Fruit fly (Drosophila melanogaster) whole organism, embryonic: ENCODE results near the gene Cht5.
A peak's percentile ranks its signal among the peaks of the same experiment; 100 is the strongest.

Experiments used
- Blimp-1 ChIP-seq: fragments of 200-800 bp; sonication (Bioruptor generic); optimal IDR thresholded peaks from 3 replicates; lab custom pipeline; 2018; ENCODE audit warnings: missing biosample characterization, missing genetic modification characterization, mild to moderate bottlenecking, moderate library complexity, missing genetic modification reagents
- CG10979 ChIP-seq: fragments of 200-800 bp; sonication (Bioruptor generic); optimal IDR thresholded peaks from 2 replicates; lab custom pipeline; 2018; ENCODE audit warnings: missing biosample characterization, mild to moderate bottlenecking, missing genetic modification characterization, moderate library complexity
- CG12219 ChIP-seq: fragments of 200-800 bp; sonication (Bioruptor generic); optimal IDR thresholded peaks from 3 replicates; lab custom pipeline; 2018; ENCODE audit warnings: missing biosample characterization, mild to moderate bottlenecking, missing genetic modification characterization
- CG12236 ChIP-seq: fragments of 200-800 bp; sonication (Bioruptor generic); optimal IDR thresholded peaks from 2 replicates; lab custom pipeline; 2016; ENCODE audit warnings: missing biosample characterization, missing genetic modification characterization
- CG12659 ChIP-seq: fragments of 200-800 bp; sonication (Bioruptor generic); optimal IDR thresholded peaks from 3 replicates; lab custom pipeline; 2017; ENCODE audit warnings: mild to moderate bottlenecking, missing biosample characterization, missing genetic modification reagents, missing genetic modification characterization
- CG14710 ChIP-seq: fragments of 200-800 bp; sonication (Bioruptor generic); optimal IDR thresholded peaks from 3 replicates; lab custom pipeline; 2019; ENCODE audit warnings: missing biosample characterization, mild to moderate bottlenecking, missing genetic modification characterization, moderate library complexity
- CG15601 ChIP-seq: fragments of 200-800 bp; sonication (Bioruptor generic); optimal IDR thresholded peaks from 3 replicates; lab custom pipeline; 2019; ENCODE audit warnings: missing biosample characterization, mild to moderate bottlenecking, missing genetic modification characterization, moderate library complexity
- CG1647 ChIP-seq: fragments of 200-800 bp; sonication (Bioruptor generic); optimal IDR thresholded peaks from 3 replicates; lab custom pipeline; 2016; ENCODE audit warnings: missing biosample characterization, missing genetic modification characterization
- CG17385 ChIP-seq: fragments of 200-800 bp; sonication (Bioruptor generic); optimal IDR thresholded peaks from 3 replicates; lab custom pipeline; 2018; ENCODE audit warnings: missing biosample characterization, mild to moderate bottlenecking, missing genetic modification characterization
- CG2678 ChIP-seq: fragments of 200-800 bp; sonication (Bioruptor generic); optimal IDR thresholded peaks from 3 replicates; lab custom pipeline; 2019; ENCODE audit warnings: missing biosample characterization, mild to moderate bottlenecking, missing genetic modification characterization, moderate library complexity
- CG2712 ChIP-seq: fragments of 200-800 bp; optimal IDR thresholded peaks from 3 replicates; lab custom pipeline; 2019; ENCODE audit warnings: missing biosample characterization, mild to moderate bottlenecking, missing genetic modification characterization, moderate library complexity
- CG32772 ChIP-seq: fragments of 200-800 bp; sonication (Bioruptor generic); IDR thresholded peaks from 2 replicates; pipeline ENCODE4 v1.3.6; 2022; ENCODE audit warnings: missing biosample characterization, missing genetic modification characterization
- CG33213 ChIP-seq: fragments of 200-800 bp; sonication (Bioruptor generic); optimal IDR thresholded peaks from 3 replicates; lab custom pipeline; 2016; ENCODE audit warnings: missing biosample characterization, missing genetic modification characterization
- CG34422 ChIP-seq: fragments of 200-800 bp; sonication (Bioruptor generic); IDR thresholded peaks from 3 replicates; pipeline ENCODE4 v1.3.6; 2022; ENCODE audit warnings: missing biosample characterization, missing genetic modification characterization
- CG4820 ChIP-seq: fragments of 200-800 bp; sonication (Bioruptor generic); optimal IDR thresholded peaks from 3 replicates; lab custom pipeline; 2016; ENCODE audit warnings: missing biosample characterization, missing genetic modification characterization
- CG5953 ChIP-seq: fragments of 200-800 bp; sonication (Bioruptor generic); IDR thresholded peaks from 2 replicates; pipeline ENCODE4 v1.3.6; 2022; ENCODE audit warnings: missing biosample characterization, missing genetic modification characterization
- CG6689 ChIP-seq: fragments of 200-800 bp; sonication (Bioruptor generic); IDR thresholded peaks from 2 replicates; pipeline ENCODE4 v1.3.6; 2022; ENCODE audit warnings: missing biosample characterization, missing genetic modification characterization
- CG7357 ChIP-seq: fragments of 200-800 bp; sonication (Bioruptor generic); IDR thresholded peaks from 3 replicates; pipeline ENCODE4 v1.3.6; 2022; ENCODE audit warnings: missing biosample characterization, missing genetic modification characterization
- CG8388 ChIP-seq: fragments of 200-800 bp; sonication (Bioruptor generic); optimal IDR thresholded peaks from 2 replicates; lab custom pipeline; 2019; ENCODE audit warnings: missing biosample characterization, mild to moderate bottlenecking, missing genetic modification characterization, moderate library complexity
- CG8924 ChIP-seq: fragments of 200-800 bp; optimal IDR thresholded peaks from 3 replicates; lab custom pipeline; 2019; ENCODE audit warnings: missing biosample characterization, mild to moderate bottlenecking, missing genetic modification characterization, moderate library complexity
- Camta ChIP-seq: fragments of 200-800 bp; sonication (Bioruptor generic); optimal IDR thresholded peaks from 2 replicates; lab custom pipeline; 2016; ENCODE audit warnings: missing biosample characterization, missing genetic modification characterization
- E2f1 ChIP-seq: fragments of 200-800 bp; sonication (Bioruptor generic); IDR thresholded peaks from 2 replicates; pipeline ENCODE4 v1.3.6; 2022; ENCODE audit warnings: missing biosample characterization, missing genetic modification characterization
- HLH3B ChIP-seq: fragments of 200-800 bp; sonication (Bioruptor generic); IDR thresholded peaks from 2 replicates; pipeline ENCODE4 v1.3.6; 2022; ENCODE audit warnings: missing biosample characterization, missing genetic modification characterization
- Hmr ChIP-seq: fragments of 200-800 bp; sonication (Bioruptor generic); optimal IDR thresholded peaks from 3 replicates; lab custom pipeline; 2017; ENCODE audit warnings: mild to moderate bottlenecking, missing biosample characterization, missing genetic modification reagents, missing genetic modification characterization
- Hsf ChIP-seq: fragments of 200-800 bp; sonication (Bioruptor generic); optimal IDR thresholded peaks from 3 replicates; lab custom pipeline; 2016; ENCODE audit warnings: missing biosample characterization, missing genetic modification characterization
- Med ChIP-seq: fragments of 200-800 bp; sonication (Bioruptor generic); peaks from one replicate; lab custom pipeline; 2016; ENCODE audit warnings: missing biosample characterization, missing genetic modification characterization, mild to moderate bottlenecking, inconsistent platforms, moderate library complexity
- Sry-δ ChIP-seq: fragments of 200-800 bp; sonication (Bioruptor generic); optimal IDR thresholded peaks from 2 replicates; lab custom pipeline; 2016; ENCODE audit warnings: missing biosample characterization, missing genetic modification characterization
- Ssrp ChIP-seq: fragments of 200-800 bp; sonication (Bioruptor generic); optimal IDR thresholded peaks from 2 replicates; lab custom pipeline; 2018; ENCODE audit warnings: missing biosample characterization, mild to moderate bottlenecking, missing genetic modification characterization, moderate library complexity
- Xrp1 ChIP-seq: fragments of 200-800 bp; sonication (Bioruptor generic); IDR thresholded peaks from 2 replicates; pipeline ENCODE4 v1.3.6; 2022; ENCODE audit warnings: missing biosample characterization, missing genetic modification characterization
- ap ChIP-seq: fragments of 200-800 bp; sonication (Bioruptor generic); IDR thresholded peaks from 2 replicates; pipeline ENCODE4 v1.3.6; 2022; ENCODE audit warnings: missing biosample characterization, missing genetic modification characterization
- cas ChIP-seq: fragments of 200-800 bp; sonication (Bioruptor generic); IDR thresholded peaks from 2 replicates; pipeline ENCODE4 v1.3.6; 2022; ENCODE audit warnings: missing biosample characterization, missing genetic modification characterization
- chif ChIP-seq, 2 experiments: fragments of 200-800 bp; sonication (Bioruptor generic); optimal IDR thresholded peaks; 3 replicates each; lab custom pipeline; 2016; ENCODE audit warnings: missing biosample characterization in 2 of 2, missing genetic modification characterization in 2 of 2
- dysf ChIP-seq: fragments of 200-800 bp; sonication (Bioruptor generic); IDR thresholded peaks from 3 replicates; pipeline ENCODE4 v1.3.6; 2022; ENCODE audit warnings: missing biosample characterization, missing genetic modification characterization
- ewg ChIP-seq: fragments of 200-800 bp; sonication (Bioruptor generic); optimal IDR thresholded peaks from 3 replicates; lab custom pipeline; 2017; ENCODE audit warnings: mild to moderate bottlenecking, missing biosample characterization, missing genetic modification reagents, missing genetic modification characterization
- fd96Cb ChIP-seq: fragments of 200-800 bp; sonication (Bioruptor generic); optimal IDR thresholded peaks from 2 replicates; lab custom pipeline; 2018; ENCODE audit warnings: missing biosample characterization, mild to moderate bottlenecking, missing genetic modification characterization, moderate library complexity
- grau ChIP-seq: fragments of 200-800 bp; optimal IDR thresholded peaks from 3 replicates; lab custom pipeline; 2019; ENCODE audit warnings: missing biosample characterization, mild to moderate bottlenecking, missing genetic modification characterization, moderate library complexity
- grn ChIP-seq: fragments of 200-800 bp; sonication (Bioruptor generic); optimal IDR thresholded peaks from 3 replicates; lab custom pipeline; 2017; ENCODE audit warnings: missing biosample characterization, missing genetic modification characterization
- gsb-n ChIP-seq: fragments of 200-800 bp; sonication (Bioruptor generic); optimal IDR thresholded peaks from 3 replicates; lab custom pipeline; 2018; ENCODE audit warnings: missing biosample characterization, mild to moderate bottlenecking, missing genetic modification characterization
- kay ChIP-seq: fragments of 200-800 bp; sonication (Bioruptor generic); optimal IDR thresholded peaks from 2 replicates; lab custom pipeline; 2016; ENCODE audit warnings: missing biosample characterization, missing genetic modification characterization
- lola ChIP-seq, 3 experiments: fragments of >200 bp in 2 of 3; fragments of 200-800 bp in 1 of 3; sonication (Bioruptor generic) in 1 of 3; optimal IDR thresholded peaks; 2 replicates each; lab custom pipeline; 2017 to 2019; ENCODE audit warnings: missing biosample characterization in 3 of 3, missing genetic modification characterization in 3 of 3, mild to moderate bottlenecking in 1 of 3, moderate library complexity in 1 of 3
- otp ChIP-seq: fragments of 200-800 bp; sonication (Bioruptor generic); IDR thresholded peaks from 3 replicates; pipeline ENCODE4, ENCODE4 v1.3.6; 2022; ENCODE audit warnings: missing biosample characterization, missing genetic modification characterization
- prd ChIP-seq, 3 experiments: fragments of >200 bp in 2 of 3; fragments of 200-800 bp in 1 of 3; sonication (Bioruptor generic) in 1 of 3; optimal IDR thresholded peaks in 2 of 3; IDR thresholded peaks in 1 of 3; 2 replicates in 2 of 3; 3 replicates in 1 of 3; pipeline versions ENCODE4 v1.3.6 to Lab custom; 2017 to 2022; ENCODE audit warnings: missing biosample characterization in 1 of 3, missing genetic modification characterization in 1 of 3
- psq ChIP-seq: fragments of 200-800 bp; sonication (Bioruptor generic); optimal IDR thresholded peaks from 2 replicates; lab custom pipeline; 2017; ENCODE audit warnings: missing biosample characterization, missing genetic modification characterization
- ranshi ChIP-seq: fragments of 200-800 bp; sonication (Bioruptor generic); IDR thresholded peaks from 2 replicates; pipeline ENCODE4 v1.3.6; 2022; ENCODE audit warnings: missing biosample characterization, missing genetic modification characterization
- tap ChIP-seq: fragments of 200-800 bp; optimal IDR thresholded peaks from 3 replicates; lab custom pipeline; 2019; ENCODE audit warnings: missing biosample characterization, mild to moderate bottlenecking, missing genetic modification characterization, moderate library complexity
- tna ChIP-seq: fragments of 200-800 bp; sonication (Bioruptor generic); IDR thresholded peaks from 2 replicates; pipeline ENCODE4 v1.3.6; 2022; ENCODE audit warnings: missing biosample characterization, missing genetic modification characterization; ENCODE audit not compliant: partially characterized antibody
- zfh1 ChIP-seq: fragments of 200-800 bp; sonication (Bioruptor generic); IDR thresholded peaks from 3 replicates; pipeline ENCODE4 v1.3.6; 2022; ENCODE audit warnings: missing biosample characterization, missing genetic modification characterization

Gene Cht5

dm6 chr3R:13793105-13793978 is 26.0 kb downstream of the Cht5 start (continued):
- TF ChIP-seq cas (GFP tag; lab: Robert Waterston, UW) (no peak), Ssrp (tag; lab: Kevin White, UChicago) (peak; percentile 60), CG2712 (tag; lab: Kevin White, UChicago) (peak; percentile 67), grau (tag; lab: Kevin White, UChicago) (peak; percentile 41), CG12236 (GFP tag; lab: Kevin White, UChicago) (no peak), E2f1 (GFP tag; lab: Robert Waterston, UW) (0 out of 2 replicates have a peak, but pooled peaks have one; percentile 21), dysf (GFP tag; lab: Robert Waterston, UW) (0 out of 3 replicates have a peak, but pooled peaks have one; percentile 16), zfh1 (0 out of 3 replicates have a peak, but pooled peaks have one; percentile 38), ranshi (GFP tag; lab: Robert Waterston, UW) (peak; percentile 50; the same call in 1 of the 2 replicates), prd (optimal IDR thresholded peaks at IDR 0.05; lab: Kevin White, UChicago) (no peak), prd (GFP tag; IDR thresholded peaks at IDR 0.05; lab: Robert Waterston, UW) (0 out of 3 replicates have a peak, but pooled peaks have one; percentile 19), fd96Cb (tag; lab: Kevin White, UChicago) (peak; percentile 33), lola (GFP tag; optimal IDR thresholded peaks at IDR 0.05; lab: Kevin White, UChicago) (peak in 1 of 3 experiments; percentile 33), CG14710 (tag; lab: Kevin White, UChicago) (peak; percentile 15), CG8388 (peak; percentile 71), Xrp1 (GFP tag; lab: Robert Waterston, UW) (peak; percentile 69), CG6689 (GFP tag; lab: Robert Waterston, UW) (peak; percentile 43; the same call in 1 of the 2 replicates), Med (GFP tag; lab: Kevin White, UChicago) (peak; percentile 52), CG5953 (GFP tag; lab: Robert Waterston, UW) (0 out of 2 replicates have a peak, but pooled peaks have one; percentile 25), grn (no peak), ap (GFP tag; lab: Robert Waterston, UW) (peak; percentile 29; the same call in 1 of the 2 replicates), Blimp-1 (peak; percentile 64), CG4820 (GFP tag; lab: Kevin White, UChicago) (no peak), Hsf (peak; percentile 23), HLH3B (GFP tag; lab: Robert Waterston, UW) (peak; percentile 59), CG33213 (no peak), chif (GFP tag; optimal IDR thresholded peaks at IDR 0.05; lab: Kevin White, UChicago) (peak in 1 of 2 experiments; percentile 22), CG2678 (peak; percentile 57), Camta (peak; percentile 15), Sry-δ (GFP tag; lab: Kevin White, UChicago) (no peak), CG34422 (GFP tag; lab: Robert Waterston, UW) (peak; percentile 26; the same call in 1 of the 3 replicates), psq (GFP tag; lab: Kevin White, UChicago) (no peak), CG32772 (GFP tag; lab: Robert Waterston, UW) (peak; percentile 29; the same call in 1 of the 2 replicates), otp (GFP tag; lab: Robert Waterston, UW) (no peak), CG7357 (GFP tag; lab: Robert Waterston, UW) (no peak), CG17385 (GFP tag; lab: Kevin White, UChicago) (peak; percentile 12), CG10979 (peak; percentile 55), CG12219 (no peak), ewg (peak; percentile 17), kay (GFP tag; lab: Kevin White, UChicago) (no peak), tna (GFP tag; lab: Robert Waterston, UW) (no peak), CG1647 (GFP tag; lab: Kevin White, UChicago) (no peak), Hmr (GFP tag; lab: Kevin White, UChicago) (no peak), gsb-n (peak; percentile 41), CG12659 (no peak), tap (tag; lab: Kevin White, UChicago) (peak; percentile 37), CG8924 (tag; lab: Kevin White, UChicago) (peak; percentile 17), CG15601 (tag; lab: Kevin White, UChicago) (peak; percentile 40)
